Fruit fly (Drosophila melanogaster) Kc167 (cell line): ENCODE measurements around the gene Syx1A.

Source experiments
- Myc ChIP-seq: fragments of >200 bp; optimal IDR thresholded peaks from 2 replicates; lab custom pipeline; 2017; ENCODE audit warnings: missing external identifiers
- Sin3A ChIP-seq: fragments of >200 bp; optimal IDR thresholded peaks from 2 replicates; lab custom pipeline; 2018; ENCODE audit warnings: missing external identifiers
- h ChIP-seq: fragments of >200 bp; optimal IDR thresholded peaks from 3 replicates; lab custom pipeline; 2018; ENCODE audit warnings: missing external identifiers
- insv ChIP-seq: fragments of >200 bp; optimal IDR thresholded peaks from 3 replicates; lab custom pipeline; 2018; ENCODE audit warnings: missing external identifiers
- psq ChIP-seq: fragments of >200 bp; optimal IDR thresholded peaks from 2 replicates; lab custom pipeline; 2017; ENCODE audit warnings: missing external identifiers
- ttk ChIP-seq: sonication (Bioruptor generic); optimal IDR thresholded peaks from 2 replicates; lab custom pipeline; 2017; ENCODE audit warnings: missing external identifiers

Syx1A gene

DNA sequence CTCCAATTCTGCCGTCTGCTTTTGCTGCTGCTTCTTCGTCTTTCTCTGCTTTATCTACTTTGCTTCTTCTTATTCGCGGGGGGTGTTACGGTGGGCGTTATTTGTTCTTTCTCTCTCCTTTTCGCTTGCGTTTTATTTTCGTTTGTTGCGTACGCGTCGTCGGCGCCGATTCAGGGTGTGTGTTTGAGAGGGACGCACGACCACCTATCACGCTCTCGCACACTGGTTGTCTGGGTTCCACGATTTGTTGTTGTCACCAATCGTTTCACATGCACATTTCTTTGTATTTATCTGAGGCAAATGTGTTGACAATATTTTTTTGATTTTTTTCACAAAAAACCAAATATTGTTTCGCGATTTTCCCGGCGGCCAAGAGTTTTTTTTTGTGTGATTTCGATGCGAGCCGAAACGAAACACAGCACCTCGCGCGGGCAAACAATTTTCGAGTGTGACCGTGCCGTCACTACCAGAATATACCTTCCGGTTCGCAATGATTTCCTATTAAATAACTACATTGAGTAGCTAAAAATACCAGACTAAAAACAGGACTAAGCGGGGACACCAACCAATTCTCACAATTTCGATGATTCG is at the start of gene Syx1A:
Gene Syx1A (minus strand): TSS at position 452 of the 591 bp plus-strand sequence.
- TF ChIP-seq Myc (lab: Kevin White, UChicago) (no peak), ttk (lab: Kevin White, UChicago) (no peak), insv (no peak), h (lab: Kevin White, UChicago) (no peak), Sin3A (lab: Kevin White, UChicago) (no peak), psq (lab: Kevin White, UChicago) (no peak)

- TF ChIP-seq insv (no peak), Myc (lab: Kevin White, UChicago) (no peak), psq (lab: Kevin White, UChicago) (no peak), ttk (lab: Kevin White, UChicago) (no peak), Sin3A (lab: Kevin White, UChicago) (no peak), h (lab: Kevin White, UChicago) (no peak)
These were observed 46.6 kb upstream of the Syx1A start, which contains the start of the genes p38a and CG6178 for dm6 chr3R:24151924-24152809. TSS of gene p38a (minus strand) at chr3R:24152321. TSS of gene CG6178 (plus strand) at chr3R:24152347.

DNA sequence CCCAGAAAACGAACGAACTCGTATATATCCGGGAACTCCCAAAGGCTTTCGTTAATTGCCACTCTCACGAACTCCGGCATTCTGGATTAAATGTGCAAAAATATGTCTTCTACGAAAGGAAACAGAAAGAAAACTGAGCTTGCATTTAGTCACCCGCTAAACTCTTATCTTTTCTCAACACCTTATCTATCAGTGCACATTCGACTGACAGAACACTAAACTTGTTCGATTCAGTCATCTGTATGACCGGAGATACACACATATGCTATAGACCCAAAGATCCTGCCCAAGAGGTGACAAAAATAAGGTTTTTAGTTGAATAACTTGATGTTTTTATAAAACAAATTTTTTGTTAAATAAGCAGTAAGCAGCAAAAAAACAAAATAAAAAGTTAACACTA is 44.5 kb upstream of the Syx1A start, which contains the start of gene p38c:
Gene p38c (minus strand): TSS at position 101 of the 400 bp plus-strand sequence.
- TF ChIP-seq h (lab: Kevin White, UChicago) (no peak), psq (lab: Kevin White, UChicago) (no peak), insv (no peak), Myc (lab: Kevin White, UChicago) (no peak), Sin3A (lab: Kevin White, UChicago) (no peak), ttk (lab: Kevin White, UChicago) (no peak)

dm6 chr3R:24148838-24149237 is 43.3 kb upstream of the Syx1A start, which contains the start of gene Slimp:
TSS of gene Slimp (minus strand) at chr3R:24148967.
- TF ChIP-seq ttk (lab: Kevin White, UChicago) (no peak), h (lab: Kevin White, UChicago) (no peak), Myc (lab: Kevin White, UChicago) (no peak), psq (lab: Kevin White, UChicago) (no peak), insv (no peak), Sin3A (lab: Kevin White, UChicago) (no peak)

- TF ChIP-seq Myc (lab: Kevin White, UChicago) (no peak), Sin3A (lab: Kevin White, UChicago) (no peak), psq (lab: Kevin White, UChicago) (no peak), ttk (lab: Kevin White, UChicago) (no peak)
These were observed 39.0 kb upstream of the Syx1A start for dm6 chr3R:24144542-24144941.

dm6 chr3R:24143779-24144178 is 38.2 kb upstream of the Syx1A start:
- TF ChIP-seq insv (no peak), Myc (lab: Kevin White, UChicago) (no peak), Sin3A (lab: Kevin White, UChicago) (no peak), h (lab: Kevin White, UChicago) (no peak)

dm6 chr3R:24143372-24143771 is 37.8 kb upstream of the Syx1A start:
- TF ChIP-seq psq (lab: Kevin White, UChicago) (no peak), Myc (lab: Kevin White, UChicago) (no peak), insv (no peak), h (lab: Kevin White, UChicago) (no peak), Sin3A (lab: Kevin White, UChicago) (no peak), ttk (lab: Kevin White, UChicago) (no peak)

DNA sequence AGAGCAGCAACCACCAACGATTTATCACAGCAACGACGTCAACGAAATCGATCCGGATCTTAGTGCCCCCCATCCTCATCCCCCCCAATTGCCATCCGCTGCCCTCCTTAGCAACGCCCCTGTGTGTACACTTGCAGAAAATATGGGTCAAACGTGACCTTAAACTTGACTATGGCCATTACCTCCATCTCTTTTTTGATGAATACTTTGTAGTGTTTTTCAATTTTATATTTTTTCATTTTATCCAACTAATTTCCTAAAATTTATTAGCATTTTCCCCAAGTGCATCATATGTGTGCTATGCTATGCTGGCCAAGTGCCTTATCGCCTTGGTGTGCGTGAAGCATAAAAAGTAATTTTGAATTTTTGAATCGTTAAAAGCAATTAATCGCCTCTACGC is 37.4 kb upstream of the Syx1A start:
- TF ChIP-seq Sin3A (lab: Kevin White, UChicago) (no peak), insv (no peak), ttk (lab: Kevin White, UChicago) (no peak)

dm6 chr3R:24141013-24141592 is 35.5 kb upstream of the Syx1A start, which contains the start of gene Kal1:
TSS of gene Kal1 (plus strand) at chr3R:24141395.
- TF ChIP-seq h (lab: Kevin White, UChicago) (no peak), Myc (lab: Kevin White, UChicago) (no peak), insv (no peak), ttk (lab: Kevin White, UChicago) (no peak), psq (lab: Kevin White, UChicago) (no peak), Sin3A (lab: Kevin White, UChicago) (no peak)

dm6 chr3R:24139646-24140130 is 34.1 kb upstream of the Syx1A start:
- TF ChIP-seq Sin3A (lab: Kevin White, UChicago) (no peak), insv (no peak), ttk (lab: Kevin White, UChicago) (no peak), h (lab: Kevin White, UChicago) (no peak), psq (lab: Kevin White, UChicago) (no peak), Myc (lab: Kevin White, UChicago) (no peak)
